Fruit fly (Drosophila melanogaster) whole organism, pupa: ENCODE results near the gene Acer.

Experiments
- CG13204 ChIP-seq: fragments of 200-800 bp; sonication (Bioruptor generic); optimal IDR thresholded peaks from 2 replicates; lab custom pipeline; 2018; ENCODE audit warnings: missing biosample characterization, mild to moderate bottlenecking, missing genetic modification characterization, moderate library complexity
- CG34367 ChIP-seq: fragments of 200-800 bp; sonication (Bioruptor generic); optimal IDR thresholded peaks from 2 replicates; lab custom pipeline; 2018; ENCODE audit warnings: missing biosample characterization, mild to moderate bottlenecking, missing genetic modification characterization
- CG8301 ChIP-seq: fragments of 200-800 bp; sonication (Bioruptor generic); optimal IDR thresholded peaks from 2 replicates; lab custom pipeline; 2018; ENCODE audit warnings: missing biosample characterization, mild to moderate bottlenecking, missing genetic modification characterization

DNA sequence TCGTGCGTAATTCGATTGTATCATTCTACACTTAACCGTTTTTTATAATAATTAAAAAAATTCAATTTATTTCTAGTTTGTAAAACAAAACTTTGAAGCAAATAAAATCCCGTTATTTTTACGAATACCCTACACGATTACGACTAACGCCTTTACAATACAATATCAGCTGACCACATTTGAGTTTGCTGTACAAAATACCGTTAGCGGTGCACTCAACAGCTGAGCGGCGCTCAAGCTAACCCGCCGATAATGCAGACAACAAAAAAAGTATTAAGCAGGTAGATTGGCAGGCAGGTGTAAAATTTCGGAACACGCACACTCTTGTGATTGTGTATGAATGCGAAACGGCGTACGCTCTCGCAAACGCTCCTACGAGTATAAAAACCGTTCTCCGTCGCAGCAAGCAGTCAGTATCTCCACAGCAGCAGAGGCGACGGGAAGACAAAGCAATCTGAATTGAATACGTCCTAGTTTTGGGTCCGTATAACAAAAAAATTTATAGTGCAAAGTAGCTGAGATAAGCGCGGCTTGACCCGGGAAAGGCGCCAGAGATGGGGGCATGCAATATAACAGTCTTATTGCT, at the start of gene Acer:
- TF ChIP-seq CG13204 (GFP tag; lab: Kevin White, UChicago) (no peak), CG8301 (tag; lab: Kevin White, UChicago) (no peak), CG34367 (tag; lab: Kevin White, UChicago) (no peak)
